Fruit fly (Drosophila melanogaster) whole organism, embryonic: ENCODE measurements around the gene Ir25a.

ENCODE experiments used
- B-H1 ChIP-seq: fragments of 200-800 bp; sonication (Bioruptor generic); IDR thresholded peaks from 3 replicates; pipeline ENCODE4 v1.3.6; 2022; ENCODE audit warnings: missing biosample characterization, missing genetic modification characterization
- CG10565 ChIP-seq: fragments of 200-800 bp; sonication (Bioruptor generic); optimal IDR thresholded peaks from 3 replicates; lab custom pipeline; 2016; ENCODE audit warnings: missing biosample characterization, mild to moderate bottlenecking, missing genetic modification characterization
- CG10654 ChIP-seq: fragments of 200-800 bp; sonication (Bioruptor generic); optimal IDR thresholded peaks from 2 replicates; lab custom pipeline; 2016; ENCODE audit warnings: missing biosample characterization, missing genetic modification characterization
- CG11696 ChIP-seq: fragments of 200-800 bp; sonication (Bioruptor generic); IDR thresholded peaks from 2 replicates; pipeline ENCODE4 v1.3.6; 2022; ENCODE audit warnings: missing biosample characterization, missing genetic modification characterization
- CG13296 ChIP-seq: fragments of 200-800 bp; sonication (Bioruptor generic); optimal IDR thresholded peaks from 3 replicates; lab custom pipeline; 2018; ENCODE audit warnings: missing biosample characterization, mild to moderate bottlenecking, missing genetic modification characterization
- CG13624 ChIP-seq: fragments of 200-800 bp; sonication (Bioruptor generic); optimal IDR thresholded peaks from 2 replicates; lab custom pipeline; 2016; ENCODE audit warnings: missing biosample characterization, missing genetic modification characterization
- CG14441 ChIP-seq: fragments of 200-800 bp; sonication (Bioruptor generic); IDR thresholded peaks from 2 replicates; pipeline ENCODE4 v1.3.6; 2022; ENCODE audit warnings: missing biosample characterization, missing genetic modification characterization
- CG14667 ChIP-seq: fragments of 200-800 bp; sonication (Bioruptor generic); IDR thresholded peaks from 2 replicates; pipeline ENCODE4 v1.3.6; 2022; ENCODE audit warnings: missing biosample characterization, missing genetic modification characterization
- CG15696 ChIP-seq: fragments of 200-800 bp; sonication (Bioruptor generic); optimal IDR thresholded peaks from 2 replicates; lab custom pipeline; 2019; ENCODE audit warnings: missing biosample characterization, mild to moderate bottlenecking, missing genetic modification characterization, moderate library complexity
- CG1602 ChIP-seq: fragments of 200-800 bp; sonication (Bioruptor generic); optimal IDR thresholded peaks from 3 replicates; lab custom pipeline; 2016; ENCODE audit warnings: missing biosample characterization, missing genetic modification characterization
- CG16815 ChIP-seq: fragments of 200-800 bp; sonication (Bioruptor generic); optimal IDR thresholded peaks from 3 replicates; lab custom pipeline; 2017; ENCODE audit warnings: missing biosample characterization, mild to moderate bottlenecking, missing genetic modification characterization
- CG17802 ChIP-seq: fragments of 200-800 bp; sonication (Bioruptor generic); optimal IDR thresholded peaks from 2 replicates; lab custom pipeline; 2018; ENCODE audit warnings: missing biosample characterization, mild to moderate bottlenecking, missing genetic modification characterization, moderate library complexity
- CG30403 ChIP-seq: fragments of 200-800 bp; sonication (Bioruptor generic); optimal IDR thresholded peaks from 3 replicates; lab custom pipeline; 2016; ENCODE audit warnings: missing biosample characterization, missing genetic modification characterization
- CG3838 ChIP-seq: fragments of 200-800 bp; sonication (Bioruptor generic); optimal IDR thresholded peaks from 3 replicates; lab custom pipeline; 2016; ENCODE audit warnings: missing biosample characterization, missing genetic modification characterization
- CG5953 ChIP-seq: fragments of 200-800 bp; sonication (Bioruptor generic); IDR thresholded peaks from 2 replicates; pipeline ENCODE4 v1.3.6; 2022; ENCODE audit warnings: missing biosample characterization, missing genetic modification characterization
- CG6689 ChIP-seq: fragments of 200-800 bp; sonication (Bioruptor generic); IDR thresholded peaks from 2 replicates; pipeline ENCODE4 v1.3.6; 2022; ENCODE audit warnings: missing biosample characterization, missing genetic modification characterization
- CG6854 ChIP-seq: fragments of 200-800 bp; sonication (Bioruptor generic); optimal IDR thresholded peaks from 3 replicates; lab custom pipeline; 2017; ENCODE audit warnings: missing biosample characterization, mild to moderate bottlenecking, missing genetic modification characterization
- CG7372 ChIP-seq: fragments of 200-800 bp; sonication (Bioruptor generic); IDR thresholded peaks from 2 replicates; pipeline ENCODE4 v1.3.6; 2022; ENCODE audit warnings: missing biosample characterization, missing genetic modification characterization
- CG9932 ChIP-seq: fragments of 200-800 bp; sonication (Bioruptor generic); IDR thresholded peaks from 2 replicates; pipeline ENCODE4 v1.3.6; 2022; ENCODE audit warnings: missing biosample characterization, missing genetic modification characterization
- D ChIP-seq, 2 experiments: fragments of 200-800 bp in 1 of 2; fragments of >200 bp in 1 of 2; sonication (Bioruptor generic) in 1 of 2; optimal IDR thresholded peaks; 2 replicates in 1 of 2; 3 replicates in 1 of 2; lab custom pipeline; 2017; ENCODE audit warnings: mild to moderate bottlenecking in 1 of 2, missing biosample characterization in 1 of 2, missing genetic modification characterization in 1 of 2, missing genetic modification reagents in 1 of 2
- D19A ChIP-seq: fragments of 200-800 bp; optimal IDR thresholded peaks from 3 replicates; lab custom pipeline; 2019; ENCODE audit warnings: missing biosample characterization, mild to moderate bottlenecking, missing genetic modification characterization, moderate library complexity
- Drgx ChIP-seq: fragments of 200-800 bp; sonication (Bioruptor generic); IDR thresholded peaks from 2 replicates; pipeline ENCODE4 v1.3.6; 2022; ENCODE audit warnings: missing biosample characterization, missing genetic modification characterization
- Gsc ChIP-seq: fragments of 200-800 bp; sonication (Bioruptor generic); IDR thresholded peaks from 2 replicates; pipeline ENCODE4 v1.3.6; 2022; ENCODE audit warnings: missing biosample characterization, missing genetic modification characterization
- Jarid2 ChIP-seq: fragments of 200-800 bp; sonication (Bioruptor generic); optimal IDR thresholded peaks from 3 replicates; lab custom pipeline; 2017; ENCODE audit warnings: mild to moderate bottlenecking, missing biosample characterization, missing genetic modification reagents, missing genetic modification characterization
- NFAT ChIP-seq: fragments of 200-800 bp; sonication (Bioruptor generic); IDR thresholded peaks from 2 replicates; pipeline ENCODE4 v1.3.6; 2022; ENCODE audit warnings: missing biosample characterization, missing genetic modification characterization
- Rfx ChIP-seq: fragments of 200-800 bp; sonication (Bioruptor generic); IDR thresholded peaks from 2 replicates; pipeline ENCODE4 v1.3.6; 2022; ENCODE audit warnings: missing biosample characterization, missing genetic modification characterization
- Six4 ChIP-seq: fragments of 200-800 bp; sonication (Bioruptor generic); optimal IDR thresholded peaks from 2 replicates; lab custom pipeline; 2016; ENCODE audit warnings: missing biosample characterization, missing genetic modification characterization
- TFAM ChIP-seq: fragments of 200-800 bp; sonication (Bioruptor generic); optimal IDR thresholded peaks from 2 replicates; lab custom pipeline; 2017; ENCODE audit warnings: missing biosample characterization, missing genetic modification characterization, inconsistent platforms
- Taf1 ChIP-seq: fragments of 200-800 bp; sonication (Bioruptor generic); IDR thresholded peaks from 2 replicates; pipeline ENCODE4 v1.3.6; 2022; ENCODE audit warnings: missing biosample characterization, missing genetic modification characterization
- Tbp ChIP-seq: fragments of >200 bp; optimal IDR thresholded peaks from 2 replicates; lab custom pipeline; 2018; ENCODE audit warnings: missing biosample characterization, missing genetic modification characterization
- Xbp1 ChIP-seq: fragments of 200-800 bp; sonication (Bioruptor generic); optimal IDR thresholded peaks from 3 replicates; lab custom pipeline; 2016; ENCODE audit warnings: missing biosample characterization, mild to moderate bottlenecking, missing genetic modification characterization
- ac ChIP-seq: fragments of 200-800 bp; sonication (Bioruptor generic); optimal IDR thresholded peaks from 3 replicates; lab custom pipeline; 2017; ENCODE audit warnings: missing biosample characterization, mild to moderate bottlenecking, missing genetic modification characterization
- bab2 ChIP-seq: fragments of 200-800 bp; sonication (Bioruptor generic); optimal IDR thresholded peaks from 2 replicates; lab custom pipeline; 2016; ENCODE audit warnings: missing biosample characterization, missing genetic modification characterization
- cas ChIP-seq: fragments of 200-800 bp; sonication (Bioruptor generic); IDR thresholded peaks from 2 replicates; pipeline ENCODE4 v1.3.6; 2022; ENCODE audit warnings: missing biosample characterization, missing genetic modification characterization
- da ChIP-seq: fragments of 200-800 bp; sonication (Bioruptor generic); optimal IDR thresholded peaks from 2 replicates; lab custom pipeline; 2016; ENCODE audit warnings: missing biosample characterization, missing genetic modification characterization
- danr ChIP-seq: fragments of 200-800 bp; sonication (Bioruptor generic); IDR thresholded peaks from 2 replicates; pipeline ENCODE4 v1.3.6; 2022; ENCODE audit warnings: missing biosample characterization, missing genetic modification characterization
- dysf ChIP-seq: fragments of 200-800 bp; sonication (Bioruptor generic); IDR thresholded peaks from 3 replicates; pipeline ENCODE4 v1.3.6; 2022; ENCODE audit warnings: missing biosample characterization, missing genetic modification characterization
- eyg ChIP-seq: fragments of 200-800 bp; sonication (Bioruptor generic); optimal IDR thresholded peaks from 3 replicates; lab custom pipeline; 2016; ENCODE audit warnings: missing biosample characterization, missing genetic modification characterization
- fd102C ChIP-seq: fragments of 200-800 bp; sonication (Bioruptor generic); optimal IDR thresholded peaks from 2 replicates; lab custom pipeline; 2018; ENCODE audit warnings: missing biosample characterization, mild to moderate bottlenecking, missing genetic modification characterization, moderate library complexity
- gcm ChIP-seq: fragments of 200-800 bp; sonication (Bioruptor generic); optimal IDR thresholded peaks from 2 replicates; lab custom pipeline; 2019; ENCODE audit warnings: missing biosample characterization, mild to moderate bottlenecking, missing genetic modification characterization, moderate library complexity
- hkb ChIP-seq, 2 experiments: fragments of 200-800 bp in 1 of 2; fragments of >200 bp in 1 of 2; sonication (Bioruptor generic) in 1 of 2; IDR thresholded peaks in 1 of 2; optimal IDR thresholded peaks in 1 of 2; 2 replicates each; pipeline versions ENCODE4 v1.3.6 to Lab custom; 2017 to 2022; ENCODE audit warnings: missing biosample characterization in 1 of 2, missing genetic modification characterization in 1 of 2
- jigr1 ChIP-seq: fragments of 200-800 bp; sonication (Bioruptor generic); IDR thresholded peaks from 3 replicates; pipeline ENCODE4 v1.3.6; 2022; ENCODE audit warnings: missing biosample characterization, missing genetic modification characterization
- ken ChIP-seq: fragments of 200-800 bp; sonication (Bioruptor generic); IDR thresholded peaks from 3 replicates; pipeline ENCODE4 v1.3.6; 2022; ENCODE audit warnings: missing biosample characterization, missing genetic modification characterization
- lilli ChIP-seq: fragments of 200-800 bp; sonication (Bioruptor generic); optimal IDR thresholded peaks from 3 replicates; lab custom pipeline; 2016; ENCODE audit warnings: missing biosample characterization, missing genetic modification characterization
- lola ChIP-seq, 3 experiments: fragments of >200 bp in 2 of 3; fragments of 200-800 bp in 1 of 3; sonication (Bioruptor generic) in 1 of 3; optimal IDR thresholded peaks; 2 replicates each; lab custom pipeline; 2017 to 2019; ENCODE audit warnings: missing biosample characterization in 3 of 3, missing genetic modification characterization in 3 of 3, mild to moderate bottlenecking in 1 of 3, moderate library complexity in 1 of 3
- onecut ChIP-seq: fragments of 200-800 bp; sonication (Bioruptor generic); IDR thresholded peaks from 2 replicates; pipeline ENCODE4 v1.3.6; 2022; ENCODE audit warnings: missing biosample characterization, missing genetic modification characterization
- tna ChIP-seq: fragments of 200-800 bp; sonication (Bioruptor generic); IDR thresholded peaks from 2 replicates; pipeline ENCODE4 v1.3.6; 2022; ENCODE audit warnings: missing biosample characterization, missing genetic modification characterization; ENCODE audit not compliant: partially characterized antibody
- zfh2 ChIP-seq: fragments of 200-800 bp; sonication (Bioruptor generic); optimal IDR thresholded peaks from 2 replicates; lab custom pipeline; 2016; ENCODE audit warnings: missing biosample characterization, missing genetic modification characterization

The Ir25a gene

dm6 chr2L:4820448-4821318 lies 14.4 kb downstream of the Ir25a start (continued):
- TF ChIP-seq TFAM, result no peak
- TF ChIP-seq D19A (tag; lab: Kevin White, UChicago), result no peak
- TF ChIP-seq CG3838, result no peak
- TF ChIP-seq CG11696 (GFP tag; lab: Robert Waterston, UW), result no peak
- TF ChIP-seq CG14667 (GFP tag; lab: Robert Waterston, UW), result no peak
- no peak for TF ChIP-seq Gsc (GFP tag; lab: Robert Waterston, UW)
- TF ChIP-seq bab2 (GFP tag; lab: Kevin White, UChicago), result no peak
- no peak; the same call in 1 of the 2 replicates for TF ChIP-seq onecut (GFP tag; lab: Robert Waterston, UW)
- no peak for TF ChIP-seq Drgx (GFP tag; lab: Robert Waterston, UW)
- peak; percentile 18; the same call in 1 of the 2 replicates for TF ChIP-seq CG14441 (GFP tag; lab: Robert Waterston, UW)
- no peak for TF ChIP-seq da
- TF ChIP-seq D (optimal IDR thresholded peaks at IDR 0.05; lab: Kevin White, UChicago), result peak; percentile 93
- TF ChIP-seq D (GFP tag; optimal IDR thresholded peaks at IDR 0.05; lab: Kevin White, UChicago), result peak; percentile 29
- TF ChIP-seq CG10565 (GFP tag; lab: Kevin White, UChicago), result no peak
- TF ChIP-seq CG6689 (GFP tag; lab: Robert Waterston, UW), result peak; percentile 65
- no peak; the same call in 1 of the 2 replicates for TF ChIP-seq Taf1 (GFP tag; lab: Robert Waterston, UW)
- peak; percentile 52 for TF ChIP-seq CG7372 (GFP tag; lab: Robert Waterston, UW)
- TF ChIP-seq CG13624 (GFP tag; lab: Kevin White, UChicago), result no peak
- TF ChIP-seq danr (GFP tag; lab: Robert Waterston, UW), result peak; percentile 39
- TF ChIP-seq Xbp1, result peak; percentile 43
- TF ChIP-seq CG30403 (GFP tag; lab: Kevin White, UChicago), result peak; percentile 73
- no peak for TF ChIP-seq CG10654 (GFP tag; lab: Kevin White, UChicago)
- TF ChIP-seq ken, result peak; percentile 24; the same call in 1 of the 3 replicates
- no peak for TF ChIP-seq Jarid2 (GFP tag; lab: Kevin White, UChicago)
- no peak for TF ChIP-seq tna
- TF ChIP-seq lola (GFP tag; optimal IDR thresholded peaks at IDR 0.05; lab: Kevin White, UChicago), result peak in 1 of 3 experiments; percentile 73
- peak; percentile 68 for TF ChIP-seq fd102C (GFP tag; lab: Kevin White, UChicago)
- TF ChIP-seq lilli (GFP tag; lab: Kevin White, UChicago), result no peak
- no peak for TF ChIP-seq ac (GFP tag; lab: Kevin White, UChicago)
- peak; percentile 10; the same call in 1 of the 3 replicates for TF ChIP-seq B-H1 (GFP tag; lab: Robert Waterston, UW)
- TF ChIP-seq NFAT (GFP tag; lab: Robert Waterston, UW), result peak; percentile 42; the same call in 1 of the 2 replicates
- TF ChIP-seq Six4, result peak; percentile 49
- TF ChIP-seq hkb (optimal IDR thresholded peaks at IDR 0.05; lab: Kevin White, UChicago), result no peak
- peak; percentile 6 for TF ChIP-seq hkb (GFP tag; IDR thresholded peaks at IDR 0.05; lab: Robert Waterston, UW)
- peak; percentile 4; the same call in 1 of the 3 replicates for TF ChIP-seq dysf (GFP tag; lab: Robert Waterston, UW)
- peak; percentile 43; the same call in 1 of the 3 replicates for TF ChIP-seq jigr1
- 0 out of 2 replicates have a peak, but pooled peaks have one; percentile 3 for TF ChIP-seq CG5953 (GFP tag; lab: Robert Waterston, UW)
- TF ChIP-seq CG15696, result peak; percentile 58
- TF ChIP-seq Tbp (GFP tag; lab: Kevin White, UChicago), result no peak
- no peak for TF ChIP-seq cas (GFP tag; lab: Robert Waterston, UW)
- no peak for TF ChIP-seq CG13296 (GFP tag; lab: Kevin White, UChicago)
- TF ChIP-seq CG1602 (GFP tag; lab: Kevin White, UChicago), result peak; percentile 58
- TF ChIP-seq zfh2 (GFP tag; lab: Kevin White, UChicago), result peak; percentile 17
- TF ChIP-seq Rfx (GFP tag; lab: Robert Waterston, UW), result peak; percentile 17; the same call in 1 of the 2 replicates
- TF ChIP-seq eyg (GFP tag; lab: Kevin White, UChicago), result peak; percentile 21
- peak; percentile 5 for TF ChIP-seq gcm
- no peak for TF ChIP-seq CG17802 (tag; lab: Kevin White, UChicago)
- TF ChIP-seq CG6854, result no peak
- no peak; the same call in 1 of the 2 replicates for TF ChIP-seq CG9932
- TF ChIP-seq CG16815, result peak; percentile 44
